Fruit fly (Drosophila melanogaster): ENCODE measurements around the gene Fpgs2.

DNA sequence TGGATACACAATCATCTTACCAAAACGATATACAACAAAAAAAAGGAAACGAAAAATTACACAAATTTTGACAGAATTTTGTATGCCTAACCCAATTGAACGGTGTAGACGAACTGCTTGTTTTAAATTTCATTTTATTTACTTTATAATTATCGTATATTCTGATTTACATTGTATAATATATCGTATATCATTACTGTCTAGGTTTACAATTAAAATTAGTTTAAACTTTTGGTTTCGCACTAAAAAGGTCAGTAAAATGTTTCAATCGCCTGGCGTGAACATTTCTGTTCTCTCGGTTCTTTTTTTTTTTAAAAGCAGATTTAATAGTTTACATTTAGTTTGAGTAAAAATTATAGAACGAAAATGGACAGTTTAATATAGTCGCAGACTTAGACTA lies 11.3 kb downstream of the Fpgs2 start, which contains the start of gene capu:
- TF ChIP-seq EcR (GFP tag; optimal IDR thresholded peaks at IDR 0.05) (no peak), D1 (tag; optimal IDR thresholded peaks at IDR 0.05) (no peak), rn (GFP tag; IDR thresholded peaks at IDR 0.05) (no peak), CG13204 (GFP tag; optimal IDR thresholded peaks at IDR 0.05) (no peak), Ets98B (GFP tag; IDR thresholded peaks at IDR 0.05) (no peak), Pif1A (GFP tag; optimal IDR thresholded peaks at IDR 0.05) (no peak), fd96Ca (GFP tag; IDR thresholded peaks at IDR 0.05) (no peak), CG32121 (GFP tag; IDR thresholded peaks at IDR 0.05) (no peak), Pif1B (GFP tag; optimal IDR thresholded peaks at IDR 0.05) (no peak), CG9948 (tag; optimal IDR thresholded peaks at IDR 0.05) (no peak), Snoo (tag; optimal IDR thresholded peaks at IDR 0.05) (no peak), CG8159 (tag; optimal IDR thresholded peaks at IDR 0.05) (no peak)
